Fruit fly (Drosophila melanogaster) whole organism, embryonic: Measurements from ENCODE around the gene Sys1.

ENCODE experiments used
- Blimp-1 ChIP-seq: fragments of 200-800 bp; sonication (Bioruptor generic); optimal IDR thresholded peaks from 3 replicates; lab custom pipeline; 2018; ENCODE audit warnings: missing biosample characterization, missing genetic modification characterization, mild to moderate bottlenecking, moderate library complexity, missing genetic modification reagents
- CG30020 ChIP-seq: fragments of 200-800 bp; optimal IDR thresholded peaks from 2 replicates; lab custom pipeline; 2019; ENCODE audit warnings: missing biosample characterization, mild to moderate bottlenecking, missing genetic modification characterization, moderate library complexity
- CG9876 ChIP-seq: fragments of 200-800 bp; sonication (Bioruptor generic); optimal IDR thresholded peaks from 2 replicates; lab custom pipeline; 2016; ENCODE audit warnings: missing biosample characterization, missing genetic modification characterization
- ab ChIP-seq: fragments of 200-800 bp; sonication (Bioruptor generic); optimal IDR thresholded peaks from 2 replicates; lab custom pipeline; 2016; ENCODE audit warnings: missing biosample characterization, missing genetic modification characterization
- az2 ChIP-seq: fragments of 200-800 bp; sonication (Bioruptor generic); optimal IDR thresholded peaks from 3 replicates; lab custom pipeline; 2016; ENCODE audit warnings: missing biosample characterization, missing genetic modification characterization
- nom ChIP-seq: fragments of 200-800 bp; sonication (Bioruptor generic); optimal IDR thresholded peaks from 2 replicates; lab custom pipeline; 2017; ENCODE audit warnings: missing biosample characterization, missing genetic modification characterization, mild to moderate bottlenecking, moderate library complexity, missing genetic modification reagents
- zf30C ChIP-seq: fragments of 200-800 bp; sonication (Bioruptor generic); optimal IDR thresholded peaks from 3 replicates; lab custom pipeline; 2018; ENCODE audit warnings: missing biosample characterization, mild to moderate bottlenecking, missing genetic modification characterization
- zfh2 ChIP-seq: fragments of 200-800 bp; sonication (Bioruptor generic); optimal IDR thresholded peaks from 2 replicates; lab custom pipeline; 2016; ENCODE audit warnings: missing biosample characterization, missing genetic modification characterization

DNA sequence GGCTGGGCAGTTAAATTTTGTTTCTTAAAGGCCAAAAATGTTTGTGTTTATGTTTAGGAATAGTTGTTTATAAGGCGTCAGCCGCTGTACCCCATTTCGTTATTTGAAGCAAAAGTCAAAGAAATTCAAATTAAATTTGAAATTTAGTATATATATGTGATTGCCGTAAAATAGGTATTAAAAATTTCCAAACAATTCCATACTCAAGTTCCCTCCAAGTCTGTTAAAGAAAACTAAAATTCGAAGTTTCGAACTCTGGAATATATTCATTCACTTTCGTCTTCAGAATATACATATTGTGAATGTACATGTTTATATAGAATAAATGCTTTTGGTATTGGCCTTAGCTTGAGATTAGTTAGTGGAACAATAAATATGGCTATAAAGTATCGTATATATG lies 8.0 kb downstream of the Sys1 start, which contains the start of gene bel:
- TF ChIP-seq nom (GFP tag; lab: Kevin White, UChicago) (no peak), Blimp-1 (GFP tag; lab: Kevin White, UChicago) (no peak), CG9876 (GFP tag; lab: Kevin White, UChicago) (no peak), zfh2 (GFP tag; lab: Kevin White, UChicago) (no peak), ab (no peak), zf30C (GFP tag; lab: Kevin White, UChicago) (no peak), az2 (GFP tag; lab: Kevin White, UChicago) (no peak), CG30020 (no peak)
